Fruit fly (Drosophila melanogaster) whole organism, embryonic: ENCODE results near the gene CG4658.

ENCODE experiments used
- CG10147 ChIP-seq: fragments of 200-800 bp; sonication (Bioruptor generic); optimal IDR thresholded peaks from 2 replicates; lab custom pipeline; 2019; ENCODE audit warnings: missing biosample characterization, mild to moderate bottlenecking, missing genetic modification characterization, moderate library complexity
- CG10543 ChIP-seq: fragments of 200-800 bp; sonication (Bioruptor generic); optimal IDR thresholded peaks from 3 replicates; lab custom pipeline; 2017; ENCODE audit warnings: missing biosample characterization, mild to moderate bottlenecking, missing genetic modification characterization, moderate library complexity
- CG11560 ChIP-seq: fragments of 200-800 bp; sonication (Bioruptor generic); IDR thresholded peaks from 3 replicates; pipeline ENCODE4 v1.3.6; 2022; ENCODE audit warnings: missing biosample characterization, missing genetic modification characterization
- CG11695 ChIP-seq: fragments of 200-800 bp; sonication (Bioruptor generic); IDR thresholded peaks from 3 replicates; pipeline ENCODE4 v1.3.6; 2022; ENCODE audit warnings: missing biosample characterization, missing genetic modification characterization
- CG12236 ChIP-seq: fragments of 200-800 bp; sonication (Bioruptor generic); optimal IDR thresholded peaks from 2 replicates; lab custom pipeline; 2016; ENCODE audit warnings: missing biosample characterization, missing genetic modification characterization
- CG13424 ChIP-seq: fragments of 200-800 bp; sonication (Bioruptor generic); optimal IDR thresholded peaks from 2 replicates; lab custom pipeline; 2019; ENCODE audit warnings: missing biosample characterization, mild to moderate bottlenecking, missing genetic modification characterization, moderate library complexity
- CG14667 ChIP-seq: fragments of 200-800 bp; sonication (Bioruptor generic); IDR thresholded peaks from 2 replicates; pipeline ENCODE4 v1.3.6; 2022; ENCODE audit warnings: missing biosample characterization, missing genetic modification characterization
- CG15073 ChIP-seq: fragments of 200-800 bp; sonication (Bioruptor generic); optimal IDR thresholded peaks from 2 replicates; lab custom pipeline; 2016; ENCODE audit warnings: missing biosample characterization, missing genetic modification characterization
- CG15601 ChIP-seq: fragments of 200-800 bp; sonication (Bioruptor generic); optimal IDR thresholded peaks from 3 replicates; lab custom pipeline; 2019; ENCODE audit warnings: missing biosample characterization, mild to moderate bottlenecking, missing genetic modification characterization, moderate library complexity
- CG1602 ChIP-seq: fragments of 200-800 bp; sonication (Bioruptor generic); optimal IDR thresholded peaks from 3 replicates; lab custom pipeline; 2016; ENCODE audit warnings: missing biosample characterization, missing genetic modification characterization
- CG17328 ChIP-seq: fragments of 200-800 bp; sonication (Bioruptor generic); IDR thresholded peaks from 2 replicates; pipeline ENCODE4 v1.3.6; 2022; ENCODE audit warnings: missing biosample characterization, missing genetic modification characterization
- CG17359 ChIP-seq: fragments of 200-800 bp; sonication (Bioruptor generic); optimal IDR thresholded peaks from 3 replicates; lab custom pipeline; 2018; ENCODE audit warnings: missing biosample characterization, mild to moderate bottlenecking, missing genetic modification characterization, moderate library complexity
- CG17568 ChIP-seq: fragments of 200-800 bp; sonication (Bioruptor generic); optimal IDR thresholded peaks from 2 replicates; lab custom pipeline; 2018; ENCODE audit warnings: missing biosample characterization, mild to moderate bottlenecking, missing genetic modification characterization, moderate library complexity
- CG18476 ChIP-seq: fragments of 200-800 bp; sonication (Bioruptor generic); optimal IDR thresholded peaks from 2 replicates; lab custom pipeline; 2016; ENCODE audit warnings: missing biosample characterization, mild to moderate bottlenecking, missing genetic modification characterization
- CG2678 ChIP-seq: fragments of 200-800 bp; sonication (Bioruptor generic); optimal IDR thresholded peaks from 3 replicates; lab custom pipeline; 2019; ENCODE audit warnings: missing biosample characterization, mild to moderate bottlenecking, missing genetic modification characterization, moderate library complexity
- CG3163 ChIP-seq: fragments of 200-800 bp; sonication (Bioruptor generic); optimal IDR thresholded peaks from 3 replicates; lab custom pipeline; 2016; ENCODE audit warnings: missing biosample characterization, missing genetic modification characterization
- CG3838 ChIP-seq: fragments of 200-800 bp; sonication (Bioruptor generic); optimal IDR thresholded peaks from 3 replicates; lab custom pipeline; 2016; ENCODE audit warnings: missing biosample characterization, missing genetic modification characterization
- CG4282 ChIP-seq: fragments of 200-800 bp; sonication (Bioruptor generic); optimal IDR thresholded peaks from 2 replicates; lab custom pipeline; 2016; ENCODE audit warnings: missing biosample characterization, missing genetic modification characterization
- CG4328 ChIP-seq: fragments of 200-800 bp; sonication (Bioruptor generic); optimal IDR thresholded peaks from 3 replicates; lab custom pipeline; 2017; ENCODE audit warnings: missing biosample characterization, missing genetic modification reagents, missing genetic modification characterization
- CG5245 ChIP-seq: fragments of 200-800 bp; sonication (Bioruptor generic); optimal IDR thresholded peaks from 3 replicates; lab custom pipeline; 2016; ENCODE audit warnings: missing biosample characterization, missing genetic modification characterization
- CG6175 ChIP-seq: fragments of 200-800 bp; sonication (Bioruptor generic); IDR thresholded peaks from 3 replicates; pipeline ENCODE4 v1.3.6; 2022; ENCODE audit warnings: missing biosample characterization, missing genetic modification characterization
- CG8924 ChIP-seq: fragments of 200-800 bp; optimal IDR thresholded peaks from 3 replicates; lab custom pipeline; 2019; ENCODE audit warnings: missing biosample characterization, mild to moderate bottlenecking, missing genetic modification characterization, moderate library complexity
- Gug ChIP-seq: fragments of 200-800 bp; sonication (Bioruptor generic); IDR thresholded peaks from 4 replicates; pipeline ENCODE4 v1.3.6; 2022; ENCODE audit warnings: missing biosample characterization, missing genetic modification characterization
- Lpt ChIP-seq: fragments of >200 bp; optimal IDR thresholded peaks from 2 replicates; lab custom pipeline; 2018; ENCODE audit warnings: missing biosample characterization, missing genetic modification characterization
- Med ChIP-seq: fragments of 200-800 bp; sonication (Bioruptor generic); peaks from one replicate; lab custom pipeline; 2016; ENCODE audit warnings: missing biosample characterization, missing genetic modification characterization, mild to moderate bottlenecking, inconsistent platforms, moderate library complexity
- Mes4 ChIP-seq: fragments of 200-800 bp; sonication (Bioruptor generic); optimal IDR thresholded peaks from 2 replicates; lab custom pipeline; 2016; ENCODE audit warnings: missing biosample characterization, missing genetic modification characterization
- Optix ChIP-seq: fragments of 200-800 bp; sonication (Bioruptor generic); IDR thresholded peaks from 3 replicates; pipeline ENCODE4 v1.3.6; 2022; ENCODE audit warnings: missing biosample characterization, missing genetic modification characterization
- Pdp1 ChIP-seq, 2 experiments: fragments of 200-800 bp; sonication (Bioruptor generic); optimal IDR thresholded peaks; 3 replicates each; lab custom pipeline; 2016; ENCODE audit warnings: missing biosample characterization in 2 of 2, missing genetic modification characterization in 2 of 2, mild to moderate bottlenecking in 1 of 2, moderate library complexity in 1 of 2
- Sox100B ChIP-seq: fragments of 200-800 bp; sonication (Bioruptor generic); optimal IDR thresholded peaks from 3 replicates; lab custom pipeline; 2018; ENCODE audit warnings: missing biosample characterization, mild to moderate bottlenecking, missing genetic modification characterization
- Stat92E ChIP-seq, 3 experiments: fragments of >200 bp in 2 of 3; fragments of 200-800 bp in 1 of 3; sonication (Bioruptor generic) in 1 of 3; optimal IDR thresholded peaks; 2 replicates each; lab custom pipeline; 2017 to 2019; ENCODE audit warnings: missing biosample characterization in 3 of 3, missing genetic modification characterization in 3 of 3, mild to moderate bottlenecking in 1 of 3, moderate library complexity in 1 of 3
- ab ChIP-seq: fragments of 200-800 bp; sonication (Bioruptor generic); optimal IDR thresholded peaks from 2 replicates; lab custom pipeline; 2016; ENCODE audit warnings: missing biosample characterization, missing genetic modification characterization
- ac ChIP-seq: fragments of 200-800 bp; sonication (Bioruptor generic); optimal IDR thresholded peaks from 3 replicates; lab custom pipeline; 2017; ENCODE audit warnings: missing biosample characterization, mild to moderate bottlenecking, missing genetic modification characterization
- br ChIP-seq: fragments of >200 bp; optimal IDR thresholded peaks from 2 replicates; lab custom pipeline; 2017
- btn ChIP-seq: fragments of 200-800 bp; sonication (Bioruptor generic); optimal IDR thresholded peaks from 2 replicates; lab custom pipeline; 2016; ENCODE audit warnings: missing biosample characterization, missing genetic modification characterization
- crp ChIP-seq, 2 experiments: fragments of 200-800 bp; sonication (Bioruptor generic); optimal IDR thresholded peaks; 2 replicates in 1 of 2; 3 replicates in 1 of 2; lab custom pipeline; 2017; ENCODE audit warnings: missing biosample characterization in 2 of 2, missing genetic modification characterization in 2 of 2, mild to moderate bottlenecking in 1 of 2, moderate library complexity in 1 of 2
- fu2 ChIP-seq: fragments of 200-800 bp; sonication (Bioruptor generic); optimal IDR thresholded peaks from 2 replicates; lab custom pipeline; 2016; ENCODE audit warnings: missing biosample characterization, missing genetic modification characterization
- hb ChIP-seq: fragments of 200-800 bp; sonication (Bioruptor generic); IDR thresholded peaks from 3 replicates; pipeline ENCODE4 v1.3.6; 2022; ENCODE audit warnings: missing biosample characterization, missing genetic modification characterization; ENCODE audit not compliant: partially characterized antibody
- jumu ChIP-seq: fragments of 200-800 bp; sonication (Bioruptor generic); optimal IDR thresholded peaks from 3 replicates; lab custom pipeline; 2016; ENCODE audit warnings: missing biosample characterization, missing genetic modification characterization
- kay ChIP-seq: fragments of 200-800 bp; sonication (Bioruptor generic); optimal IDR thresholded peaks from 2 replicates; lab custom pipeline; 2016; ENCODE audit warnings: missing biosample characterization, missing genetic modification characterization
- odd ChIP-seq: fragments of 200-800 bp; sonication (Bioruptor generic); optimal IDR thresholded peaks from 2 replicates; lab custom pipeline; 2017; ENCODE audit warnings: missing biosample characterization, mild to moderate bottlenecking, missing genetic modification characterization
- onecut ChIP-seq: fragments of 200-800 bp; sonication (Bioruptor generic); IDR thresholded peaks from 2 replicates; pipeline ENCODE4 v1.3.6; 2022; ENCODE audit warnings: missing biosample characterization, missing genetic modification characterization
- org-1 ChIP-seq: fragments of 200-800 bp; sonication (Bioruptor generic); optimal IDR thresholded peaks from 2 replicates; lab custom pipeline; 2017; ENCODE audit warnings: missing biosample characterization, missing genetic modification characterization
- p53 ChIP-seq: fragments of 200-800 bp; sonication (Bioruptor generic); optimal IDR thresholded peaks from 2 replicates; lab custom pipeline; 2016; ENCODE audit warnings: missing biosample characterization, missing genetic modification characterization
- pum ChIP-seq: fragments of 200-800 bp; sonication (Bioruptor generic); optimal IDR thresholded peaks from 2 replicates; lab custom pipeline; 2016; ENCODE audit warnings: missing biosample characterization, missing genetic modification characterization
- pzg ChIP-seq: fragments of 200-800 bp; sonication (Bioruptor generic); optimal IDR thresholded peaks from 3 replicates; lab custom pipeline; 2018; ENCODE audit warnings: missing biosample characterization, mild to moderate bottlenecking, missing genetic modification characterization, moderate library complexity
- rib ChIP-seq: fragments of 200-800 bp; sonication (Bioruptor generic); IDR thresholded peaks from 2 replicates; pipeline ENCODE4 v1.3.6; 2022; ENCODE audit warnings: missing biosample characterization, missing genetic modification characterization
- row ChIP-seq: fragments of 200-800 bp; sonication (Bioruptor generic); IDR thresholded peaks from 3 replicates; pipeline ENCODE4 v1.3.6; 2022; ENCODE audit warnings: missing biosample characterization, missing genetic modification characterization
- stwl ChIP-seq: fragments of 200-800 bp; sonication (Bioruptor generic); optimal IDR thresholded peaks from 3 replicates; lab custom pipeline; 2018; ENCODE audit warnings: missing biosample characterization, mild to moderate bottlenecking, missing genetic modification characterization, moderate library complexity
- tll ChIP-seq, 2 experiments: fragments of 200-800 bp in 1 of 2; fragments of >200 bp in 1 of 2; sonication (Bioruptor generic) in 1 of 2; optimal IDR thresholded peaks; 2 replicates each; lab custom pipeline; 2017 to 2019; ENCODE audit warnings: missing biosample characterization in 2 of 2, missing genetic modification characterization in 2 of 2, mild to moderate bottlenecking in 1 of 2, moderate library complexity in 1 of 2

Gene CG4658

DNA sequence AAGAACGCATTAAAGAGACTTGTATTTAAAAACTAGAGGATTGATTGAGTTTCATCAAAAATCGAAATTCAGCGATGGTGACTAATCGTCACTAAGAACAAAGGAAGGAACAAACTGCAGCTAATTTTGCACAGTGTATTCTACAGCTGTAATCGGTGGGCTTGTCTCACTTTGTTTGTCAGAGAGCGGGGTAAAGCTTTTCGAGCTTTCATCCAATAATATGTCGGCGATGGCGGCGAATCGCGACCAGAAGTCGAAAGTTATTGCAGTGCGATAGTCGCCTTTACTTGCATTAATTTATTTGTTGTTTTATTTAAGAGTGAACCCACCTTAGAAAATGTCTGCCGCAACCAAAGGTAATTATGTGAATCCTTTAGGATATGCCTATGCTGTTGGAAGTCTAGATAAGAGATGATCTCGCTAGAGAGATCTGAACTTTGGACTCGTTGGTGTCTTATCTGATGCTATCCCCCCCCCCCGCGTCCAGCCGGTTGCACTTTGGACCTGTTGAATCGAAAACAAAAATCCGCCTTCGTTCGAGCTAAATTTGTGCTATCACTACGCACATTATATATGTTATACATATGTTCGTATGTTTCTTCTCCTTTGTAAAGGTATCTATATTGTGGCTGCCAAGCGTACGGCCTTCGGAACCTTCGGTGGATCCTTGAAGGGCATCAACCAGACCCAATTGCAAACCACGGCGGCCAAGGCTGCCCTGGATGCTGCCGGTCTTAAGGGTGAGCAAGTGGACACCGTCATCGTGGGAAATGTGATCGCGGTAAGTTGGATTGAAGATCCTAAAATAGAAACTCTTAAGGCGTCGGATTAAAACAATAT, 41.7 kb upstream of the CG4658 start, which contains the start of gene yip2 (continued):
- TF ChIP-seq CG6175 (GFP tag; lab: Robert Waterston, UW) (no peak), pum (no peak), CG4328 (GFP tag; lab: Kevin White, UChicago) (peak; percentile 54), CG14667 (GFP tag; lab: Robert Waterston, UW) (no peak), org-1 (GFP tag; lab: Kevin White, UChicago) (peak; percentile 10), pzg (GFP tag; lab: Kevin White, UChicago) (peak; percentile 11), ab (no peak), tll (GFP tag; optimal IDR thresholded peaks at IDR 0.05; lab: Kevin White, UChicago) (no peak), CG18476 (GFP tag; lab: Kevin White, UChicago) (no peak), crp (GFP tag; optimal IDR thresholded peaks at IDR 0.05; lab: Kevin White, UChicago) (peak in 1 of 2 experiments; percentile 84), Stat92E (GFP tag; optimal IDR thresholded peaks at IDR 0.05; lab: Kevin White, UChicago) (no peak), CG11560 (tag; lab: Robert Waterston, UW) (no peak), onecut (GFP tag; lab: Robert Waterston, UW) (peak; percentile 58), ac (GFP tag; lab: Kevin White, UChicago) (no peak), kay (GFP tag; lab: Kevin White, UChicago) (peak; percentile 74), Optix (GFP tag; lab: Robert Waterston, UW) (no peak; the same call in 2 of the 3 replicates), CG15601 (tag; lab: Kevin White, UChicago) (peak; percentile 30), CG12236 (peak; percentile 17), p53 (GFP tag; lab: Kevin White, UChicago) (no peak), Med (GFP tag; lab: Kevin White, UChicago) (peak; percentile 94), btn (GFP tag; lab: Kevin White, UChicago) (no peak), CG15073 (GFP tag; lab: Kevin White, UChicago) (no peak), row (GFP tag; lab: Robert Waterston, UW) (peak; percentile 84), stwl (tag; lab: Kevin White, UChicago) (no peak), CG8924 (tag; lab: Kevin White, UChicago) (peak; percentile 66), Sox100B (GFP tag; lab: Kevin White, UChicago) (peak; percentile 56), CG11695 (peak; percentile 63), Mes4 (GFP tag; lab: Kevin White, UChicago) (peak; percentile 20), br (lab: Kevin White, UChicago) (no peak), CG17328 (peak; percentile 69), CG3838 (GFP tag; lab: Kevin White, UChicago) (no peak), CG3163 (GFP tag; lab: Kevin White, UChicago) (peak; percentile 48), Lpt (no peak), CG17568 (GFP tag; lab: Kevin White, UChicago) (peak; percentile 55), CG17359 (tag; lab: Kevin White, UChicago) (peak; percentile 62), odd (GFP tag; lab: Kevin White, UChicago) (peak; percentile 62), hb (GFP tag; lab: Robert Waterston, UW) (no peak), rib (GFP tag; lab: Robert Waterston, UW) (peak; percentile 68; the same call in 1 of the 2 replicates), CG10147 (peak; percentile 19), fu2 (GFP tag; lab: Kevin White, UChicago) (peak; percentile 62), Gug (GFP tag; lab: Robert Waterston, UW) (peak; percentile 28; the same call in 1 of the 4 replicates), jumu (GFP tag; lab: Kevin White, UChicago) (peak; percentile 56), CG4282 (GFP tag; lab: Kevin White, UChicago) (peak; percentile 36), CG5245 (GFP tag; lab: Kevin White, UChicago) (no peak), Pdp1 (GFP tag; optimal IDR thresholded peaks at IDR 0.05; lab: Kevin White, UChicago) (peak; percentile 45 to 47), CG2678 (tag; lab: Kevin White, UChicago) (peak; percentile 68), CG10543 (peak; percentile 59), CG1602 (GFP tag; lab: Kevin White, UChicago) (no peak), CG13424 (tag; lab: Kevin White, UChicago) (peak; percentile 73)
